Worm (Caenorhabditis elegans): ENCODE results near the gene dod-3.

dod-3 gene

ce11 chrV:2688562-2688961 is 42.3 kb downstream of the dod-3 start:
- TF ChIP-seq zfp-3 (GFP tag; conservative IDR thresholded peaks at IDR 0.05) (no peak), gei-8 (GFP tag; optimal IDR thresholded peaks at IDR 0.05) (no peak), ztf-7 (tag; optimal IDR thresholded peaks at IDR 0.05) (no peak), F37D6.2 (tag; optimal IDR thresholded peaks at IDR 0.05) (no peak), tra-1 (GFP tag; IDR thresholded peaks at IDR 0.05) (peak; percentile 6; the same call in 1 of the 2 replicates), lim-7 (GFP tag; IDR thresholded peaks at IDR 0.05) (no peak), lin-15B (tag; optimal IDR thresholded peaks at IDR 0.05) (no peak)

ce11 chrV:2684227-2684626 is 46.7 kb downstream of the dod-3 start:
- TF ChIP-seq aha-1 (tag) (peak; percentile 96), nhr-25 (tag; optimal IDR thresholded peaks at IDR 0.05; ENCODE audit: borderline replicate concordance, insufficient read depth) (no peak), zfp-2 (tag; optimal IDR thresholded peaks at IDR 0.05) (no peak), ceh-62 (tag; optimal IDR thresholded peaks at IDR 0.05) (no peak)

- TF ChIP-seq nhr-11 (tag; optimal IDR thresholded peaks at IDR 0.05) (no peak), dve-1 (tag; optimal IDR thresholded peaks at IDR 0.05; ENCODE audit: insufficient read depth) (no peak), nhr-28 (tag; optimal IDR thresholded peaks at IDR 0.05) (peak; percentile 92), nhr-76 (tag; optimal IDR thresholded peaks at IDR 0.05) (no peak), zag-1 (tag; optimal IDR thresholded peaks at IDR 0.05) (no peak), php-3 (GFP tag; IDR thresholded peaks at IDR 0.05) (no peak)
Observed at ce11 chrV:2683497-2683896, 47.4 kb downstream of the dod-3 start.
